Worm (Caenorhabditis elegans) whole organism, early embryonic: Measurements from ENCODE around the gene bckd-1A.

Source experiments
- B0310.2 ChIP-seq: sonication (generic microtip); optimal IDR thresholded peaks from 2 replicates; lab custom pipeline; 2016; ENCODE audit warnings: mild to moderate bottlenecking, missing genetic modification characterization, missing compliant biosample characterization
- aly-1 ChIP-seq: sonication (generic microtip); optimal IDR thresholded peaks from 2 replicates; lab custom pipeline; 2016; ENCODE audit warnings: missing genetic modification characterization, missing compliant biosample characterization
- pes-1 ChIP-seq: fragments of 200-800 bp; sonication (Bioruptor generic); IDR thresholded peaks from 2 replicates; pipeline ENCODE4 v1.3.6; 2022; ENCODE audit warnings: missing genetic modification reagents, missing genetic modification characterization, missing compliant biosample characterization
- tbx-37 ChIP-seq: fragments of 200-800 bp; sonication (Bioruptor generic); conservative IDR thresholded peaks from 2 replicates; pipeline ENCODE4 v1.3.6; 2022; ENCODE audit warnings: missing genetic modification reagents, missing genetic modification characterization, missing compliant biosample characterization

- no peak for TF ChIP-seq pes-1 (GFP tag; lab: Robert Waterston, UW)
- no peak for TF ChIP-seq tbx-37
- TF ChIP-seq aly-1 (tag; lab: Kevin White, UChicago) = no peak
- no peak for TF ChIP-seq B0310.2 (tag; lab: Kevin White, UChicago)
Measured at ce11 chrIII:13015754-13016317, 43.5 kb upstream of the bckd-1A start.
